Fruit fly (Drosophila melanogaster): ENCODE results near the gene Atxn7.

Gene Atxn7

dm6 chr2L:2365077-2365651 lies 10.5 kb upstream of the Atxn7 start, which contains the start of the genes Rab5 and Axud1 (continued):
- TF ChIP-seq CG17568 (GFP tag; optimal IDR thresholded peaks at IDR 0.05) = no peak
- TF ChIP-seq aop (GFP tag; IDR thresholded peaks at IDR 0.05) = no peak
- no peak for TF ChIP-seq CG15073 (GFP tag; optimal IDR thresholded peaks at IDR 0.05)
- no peak for TF ChIP-seq CG34422 (GFP tag; IDR thresholded peaks at IDR 0.05)
- TF ChIP-seq ttk (GFP tag; IDR thresholded peaks at IDR 0.05) = no peak
- TF ChIP-seq C15 (GFP tag; IDR thresholded peaks at IDR 0.05) = no peak
- no peak for TF ChIP-seq zen2 (GFP tag; IDR thresholded peaks at IDR 0.05; ENCODE audit: partially characterized antibody)
- TF ChIP-seq sd (tag; optimal IDR thresholded peaks at IDR 0.05) = peak; percentile 46
- no peak for TF ChIP-seq Drgx (GFP tag; IDR thresholded peaks at IDR 0.05)
- no peak for TF ChIP-seq sens-2 (GFP tag; IDR thresholded peaks at IDR 0.05)
- TF ChIP-seq Jarid2 (GFP tag; optimal IDR thresholded peaks at IDR 0.05) = no peak
- peak; percentile 4 for TF ChIP-seq Xbp1 (GFP tag; optimal IDR thresholded peaks at IDR 0.05)
- TF ChIP-seq CG11247 (GFP tag; IDR thresholded peaks at IDR 0.05) = no peak
- TF ChIP-seq Usf (GFP tag; optimal IDR thresholded peaks at IDR 0.05) = no peak
- TF ChIP-seq CG12299 (tag; optimal IDR thresholded peaks at IDR 0.05) = no peak
- no peak for TF ChIP-seq Blimp-1 (GFP tag; optimal IDR thresholded peaks at IDR 0.05)
- TF ChIP-seq Hr51 (GFP tag; optimal IDR thresholded peaks at IDR 0.05) = no peak
- TF ChIP-seq Hand (GFP tag; optimal IDR thresholded peaks at IDR 0.05) = no peak
- no peak for TF ChIP-seq D19B (GFP tag; optimal IDR thresholded peaks at IDR 0.05)
- TF ChIP-seq Dad (GFP tag; optimal IDR thresholded peaks at IDR 0.05) = no peak
- TF ChIP-seq Sox100B (GFP tag; optimal IDR thresholded peaks at IDR 0.05) = no peak
- no peak for TF ChIP-seq oc (tag; optimal IDR thresholded peaks at IDR 0.05)
- TF ChIP-seq unc-4 (GFP tag; IDR thresholded peaks at IDR 0.05; ENCODE audit: partially characterized antibody) = no peak
- TF ChIP-seq psq (GFP tag; optimal IDR thresholded peaks at IDR 0.05) = no peak
- TF ChIP-seq CG9817 (tag; optimal IDR thresholded peaks at IDR 0.05) = no peak

DNA sequence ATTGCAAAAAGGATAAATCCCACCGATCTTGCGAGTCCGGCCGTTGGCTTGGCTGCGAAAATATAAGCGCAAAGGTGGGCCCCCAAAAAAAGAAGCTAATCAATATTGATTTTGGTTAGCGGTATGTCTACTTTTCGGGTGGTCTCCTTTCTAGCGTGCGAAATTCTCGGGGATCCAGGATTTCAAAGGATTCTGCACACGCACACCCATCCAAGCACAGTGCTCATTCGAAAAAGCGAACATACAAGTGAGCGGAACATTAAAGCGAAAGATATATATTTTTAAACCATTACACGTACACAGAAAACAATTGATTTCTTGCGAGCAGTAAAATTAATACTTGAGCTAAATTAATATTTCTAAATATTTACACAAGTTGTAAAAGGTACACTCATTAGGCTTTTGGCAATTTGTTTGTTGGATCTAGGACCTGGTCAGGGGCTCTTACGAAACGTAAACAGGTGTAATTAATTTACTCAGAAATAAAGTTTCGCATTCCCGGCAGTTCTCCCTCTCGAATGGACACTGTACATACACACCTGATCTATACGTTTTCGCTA lies 9.9 kb upstream of the Atxn7 start:
- no peak for TF ChIP-seq CG1602 (GFP tag; optimal IDR thresholded peaks at IDR 0.05)
- TF ChIP-seq Dip2 (GFP tag; IDR thresholded peaks at IDR 0.05) = no peak
- no peak for TF ChIP-seq Camta (GFP tag; optimal IDR thresholded peaks at IDR 0.05)
- TF ChIP-seq CG1647 (GFP tag; optimal IDR thresholded peaks at IDR 0.05) = no peak
- TF ChIP-seq crp (GFP tag; optimal IDR thresholded peaks at IDR 0.05) = no peak
- TF ChIP-seq sd (tag; optimal IDR thresholded peaks at IDR 0.05) = no peak
- TF ChIP-seq luna (GFP tag; optimal IDR thresholded peaks at IDR 0.05) = no peak
- TF ChIP-seq CG4820 (GFP tag; optimal IDR thresholded peaks at IDR 0.05) = no peak
- peak; percentile 80 for TF ChIP-seq sens (GFP tag)
- TF ChIP-seq CG8388 (GFP tag; optimal IDR thresholded peaks at IDR 0.05) = no peak
- TF ChIP-seq CG15696 (tag; optimal IDR thresholded peaks at IDR 0.05) = no peak
- TF ChIP-seq Ada2b (GFP tag; IDR thresholded peaks at IDR 0.05) = no peak
- TF ChIP-seq CG4617 (GFP tag; optimal IDR thresholded peaks at IDR 0.05; ENCODE audit: borderline replicate concordance) = no peak
- no peak for TF ChIP-seq zfh2 (GFP tag; optimal IDR thresholded peaks at IDR 0.05)
- no peak for TF ChIP-seq CG10321 (GFP tag; IDR thresholded peaks at IDR 0.05)
- TF ChIP-seq CG10431 (GFP tag; optimal IDR thresholded peaks at IDR 0.05) = no peak
- TF ChIP-seq Dip3 (GFP tag; optimal IDR thresholded peaks at IDR 0.05) = no peak
- TF ChIP-seq tgo (GFP tag; IDR thresholded peaks at IDR 0.05) = no peak
- peak; percentile 2 for TF ChIP-seq corto (GFP tag; optimal IDR thresholded peaks at IDR 0.05)
- peak; percentile 36 for TF ChIP-seq CG15479 (GFP tag; optimal IDR thresholded peaks at IDR 0.05)
- TF ChIP-seq onecut (GFP tag; IDR thresholded peaks at IDR 0.05) = 0 out of 2 replicates have a peak, but pooled peaks have one; percentile 11
- TF ChIP-seq Opbp (GFP tag; IDR thresholded peaks at IDR 0.05; ENCODE audit: partially characterized antibody) = no peak
- TF ChIP-seq Doc3 (GFP tag; IDR thresholded peaks at IDR 0.05; ENCODE audit: partially characterized antibody) = no peak
- TF ChIP-seq CG30403 (GFP tag; optimal IDR thresholded peaks at IDR 0.05) = no peak
- TF ChIP-seq BtbVII (GFP tag; optimal IDR thresholded peaks at IDR 0.05) = peak; percentile 41
- TF ChIP-seq ems (GFP tag; optimal IDR thresholded peaks at IDR 0.05) = no peak

Measured in whole organism, embryonic.